Worm (Caenorhabditis elegans) whole organism, L3 larva: ENCODE data around the gene W01D2.6.

Experiments used
- ceh-28 ChIP-seq: fragments of 150-350 bp; optimal IDR thresholded peaks from 2 replicates; lab custom pipeline; 2014; ENCODE audit warnings: missing biosample characterization, missing genetic modification reagents, missing genetic modification characterization
- elt-2 ChIP-seq: sonication (generic microtip); optimal IDR thresholded peaks from 2 replicates; lab custom pipeline; 2016; ENCODE audit warnings: missing genetic modification reagents, mild to moderate bottlenecking, missing genetic modification characterization, missing compliant biosample characterization
- nfya-1 ChIP-seq: sonication (generic microtip); optimal IDR thresholded peaks from 2 replicates; lab custom pipeline; 2017; ENCODE audit warnings: missing genetic modification characterization, mild to moderate bottlenecking, missing compliant biosample characterization, antibody characterized with exemption, moderate library complexity; ENCODE audit not compliant: insufficient read depth
- pha-4 ChIP-seq: fragments of 150-350 bp; optimal IDR thresholded peaks from 2 replicates; lab custom pipeline; 2014; ENCODE audit warnings: missing biosample characterization, missing genetic modification reagents, missing genetic modification characterization
- zag-1 ChIP-seq: fragments of 150-350 bp; optimal IDR thresholded peaks from 2 replicates; lab custom pipeline; 2014; ENCODE audit warnings: missing biosample characterization, missing genetic modification characterization

ce11 chrII:14843016-14843415 lies 34.2 kb downstream of the W01D2.6 start, which contains the start of gene cdh-7:
- TF ChIP-seq elt-2 (no peak), pha-4 (no peak), zag-1 (tag; lab: Kevin White, UChicago) (no peak), ceh-28 (tag; lab: Kevin White, UChicago) (no peak), nfya-1 (tag; lab: Kevin White, UChicago) (no peak)
